Fruit fly (Drosophila melanogaster): ENCODE results near the gene SmB.

SmB gene

dm6 chr2L:10395035-10395434 lies 31.4 kb downstream of the SmB start:
- peak; percentile 31 for TF ChIP-seq tai (GFP tag; optimal IDR thresholded peaks at IDR 0.05)
- no peak for TF ChIP-seq CrebA (GFP tag; optimal IDR thresholded peaks at IDR 0.05; ENCODE audit: borderline replicate concordance)

DNA sequence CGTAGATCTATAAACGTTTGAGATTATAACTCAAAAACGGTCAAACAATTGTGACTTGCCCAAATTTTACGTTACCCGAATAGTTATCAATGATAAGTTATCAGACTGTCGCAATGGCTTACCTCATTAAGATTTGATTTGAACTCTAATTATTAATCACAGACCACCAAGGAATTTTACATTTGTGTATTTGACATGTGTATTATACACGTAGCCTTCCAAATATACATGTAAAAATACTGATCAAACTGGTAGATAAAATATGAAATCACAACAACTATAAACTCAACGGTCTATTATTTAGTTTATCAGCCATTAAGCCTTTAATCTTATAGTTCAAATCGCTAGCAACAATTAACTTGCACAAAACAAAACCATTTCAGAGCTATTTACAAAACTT lies 33.0 kb downstream of the SmB start:
- TF ChIP-seq sage (GFP tag; optimal IDR thresholded peaks at IDR 0.05), result no peak
- no peak for TF ChIP-seq Rel (GFP tag; optimal IDR thresholded peaks at IDR 0.05)
- no peak for TF ChIP-seq Rel (tag; optimal IDR thresholded peaks at IDR 0.05)
- TF ChIP-seq OdsH (GFP tag; optimal IDR thresholded peaks at IDR 0.05), result no peak
- TF ChIP-seq Jra (GFP tag; optimal IDR thresholded peaks at IDR 0.05), result no peak
- TF ChIP-seq CG9705 (GFP tag; optimal IDR thresholded peaks at IDR 0.05), result no peak
- no peak for TF ChIP-seq dsf (GFP tag; optimal IDR thresholded peaks at IDR 0.05; ENCODE audit: borderline replicate concordance)
- no peak for TF ChIP-seq rgr (GFP tag; optimal IDR thresholded peaks at IDR 0.05)
- no peak for TF ChIP-seq ey (GFP tag; optimal IDR thresholded peaks at IDR 0.05)
- no peak for TF ChIP-seq HLH106 (tag; optimal IDR thresholded peaks at IDR 0.05)
- TF ChIP-seq lola (GFP tag; optimal IDR thresholded peaks at IDR 0.05), result no peak
- no peak for TF ChIP-seq dl (GFP tag; optimal IDR thresholded peaks at IDR 0.05; ENCODE audit: insufficient read depth in 1 of 2, partially characterized antibody in 2 of 2)
- TF ChIP-seq jim (GFP tag; optimal IDR thresholded peaks at IDR 0.05), result no peak
- no peak for TF ChIP-seq h (GFP tag; optimal IDR thresholded peaks at IDR 0.05)
- TF ChIP-seq foxo (GFP tag; optimal IDR thresholded peaks at IDR 0.05), result no peak
- no peak for TF ChIP-seq Sp1 (GFP tag; optimal IDR thresholded peaks at IDR 0.05)

- TF ChIP-seq lola (GFP tag; optimal IDR thresholded peaks at IDR 0.05) (peak; percentile 69), foxo (GFP tag; optimal IDR thresholded peaks at IDR 0.05) (peak in 1 of 2 experiments; percentile 24), Hnf4 (GFP tag; optimal IDR thresholded peaks at IDR 0.05) (peak; percentile 52), rgr (GFP tag; optimal IDR thresholded peaks at IDR 0.05) (peak; percentile 55), sage (GFP tag; optimal IDR thresholded peaks at IDR 0.05) (peak; percentile 31), h (GFP tag; optimal IDR thresholded peaks at IDR 0.05) (peak; percentile 56), jim (GFP tag; optimal IDR thresholded peaks at IDR 0.05) (no peak), Rel (GFP tag; optimal IDR thresholded peaks at IDR 0.05) (no peak), Rel (tag; optimal IDR thresholded peaks at IDR 0.05) (peak; percentile 39), CG9705 (GFP tag; optimal IDR thresholded peaks at IDR 0.05) (peak; percentile 12), woc (GFP tag; optimal IDR thresholded peaks at IDR 0.05) (peak; percentile 64), br (GFP tag; optimal IDR thresholded peaks at IDR 0.05) (no peak), usp (GFP tag; optimal IDR thresholded peaks at IDR 0.05) (no peak), ey (GFP tag; optimal IDR thresholded peaks at IDR 0.05) (peak; percentile 33), psq (GFP tag; optimal IDR thresholded peaks at IDR 0.05) (peak; percentile 8), sv (GFP tag; optimal IDR thresholded peaks at IDR 0.05) (peak; percentile 15), fru (GFP tag; optimal IDR thresholded peaks at IDR 0.05) (peak; percentile 39), N (GFP tag; optimal IDR thresholded peaks at IDR 0.05) (peak; percentile 94), Jra (GFP tag; optimal IDR thresholded peaks at IDR 0.05) (peak; percentile 56), Sp1 (GFP tag; optimal IDR thresholded peaks at IDR 0.05) (peak; percentile 47), CG32264 (GFP tag; optimal IDR thresholded peaks at IDR 0.05) (no peak), Mio (GFP tag; optimal IDR thresholded peaks at IDR 0.05) (no peak), HLH106 (tag; optimal IDR thresholded peaks at IDR 0.05) (peak; percentile 61)
Observed at dm6 chr2L:10387869-10388726, 38.3 kb downstream of the SmB start, which contains the start of gene da. Gene da (plus strand): TSS chr2L:10388105.

DNA sequence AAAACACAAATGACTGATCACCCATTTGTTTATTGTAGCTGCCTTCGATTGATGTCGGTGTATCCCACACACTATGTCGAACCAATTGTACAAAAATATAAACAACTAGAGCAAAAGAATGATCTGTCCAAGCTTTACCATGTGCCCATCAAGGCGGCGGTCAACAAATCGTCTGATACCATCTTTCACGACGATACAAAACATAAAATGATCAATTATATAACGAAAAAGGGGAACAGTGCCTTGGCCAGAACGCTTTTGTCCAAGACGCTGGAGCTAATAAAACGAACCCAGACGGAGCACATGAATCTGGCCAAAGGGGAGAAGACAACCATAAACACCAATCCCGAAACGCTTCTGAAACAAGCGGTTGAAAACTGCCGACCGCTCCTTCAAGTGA lies 39.6 kb downstream of the SmB start:
- TF ChIP-seq rgr (GFP tag; optimal IDR thresholded peaks at IDR 0.05), result no peak

DNA sequence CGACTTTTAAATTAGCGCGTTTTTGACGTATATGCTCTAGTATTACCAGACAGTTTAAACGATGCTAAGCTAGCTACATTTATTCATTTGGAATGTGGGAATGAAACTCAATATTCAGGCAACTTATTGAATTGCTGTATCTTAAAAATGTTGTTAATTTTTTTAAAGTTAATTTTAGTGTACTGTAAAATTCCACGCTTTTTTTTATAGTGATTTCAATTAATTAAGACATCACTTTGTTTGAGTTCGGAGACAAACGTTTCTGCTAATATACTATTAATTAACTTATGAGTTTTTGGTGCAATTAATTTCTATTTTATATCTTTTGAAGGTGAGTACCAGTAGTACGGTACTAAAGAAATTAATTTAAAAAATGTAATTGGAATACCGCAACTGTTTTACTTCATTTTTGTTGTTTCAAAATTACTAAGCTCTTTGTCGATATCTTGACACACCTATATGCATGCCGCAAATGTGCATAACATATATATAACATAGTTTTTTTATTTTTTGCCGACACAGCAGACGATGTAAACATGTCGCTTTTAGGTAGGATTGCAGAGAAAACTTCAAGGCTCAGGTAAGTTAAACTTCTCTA lies 40.1 kb downstream of the SmB start, which contains the start of the genes Cdk1 and mRpS7:
Gene Cdk1 (minus strand): TSS at position 55 of the 598 bp plus-strand sequence.
Gene mRpS7 (plus strand): TSS at position 455 of the 598 bp plus-strand sequence.
- TF ChIP-seq lola (GFP tag; optimal IDR thresholded peaks at IDR 0.05), result no peak
- no peak for TF ChIP-seq Abd-B (GFP tag; optimal IDR thresholded peaks at IDR 0.05)
- TF ChIP-seq sv (GFP tag; optimal IDR thresholded peaks at IDR 0.05), result peak; percentile 43
- peak; percentile 49 for TF ChIP-seq Hnf4 (GFP tag; optimal IDR thresholded peaks at IDR 0.05)
- no peak for TF ChIP-seq br (GFP tag; optimal IDR thresholded peaks at IDR 0.05)
- no peak for TF ChIP-seq CG9705 (GFP tag; optimal IDR thresholded peaks at IDR 0.05)
- TF ChIP-seq foxo (GFP tag; optimal IDR thresholded peaks at IDR 0.05), result peak in 1 of 2 experiments; percentile 61
- peak; percentile 30 for TF ChIP-seq brk (GFP tag; optimal IDR thresholded peaks at IDR 0.05)
- peak; percentile 27 for TF ChIP-seq psq (GFP tag; optimal IDR thresholded peaks at IDR 0.05)
- TF ChIP-seq woc (GFP tag; optimal IDR thresholded peaks at IDR 0.05), result peak; percentile 76
- TF ChIP-seq Vsx2 (GFP tag; optimal IDR thresholded peaks at IDR 0.05; ENCODE audit: partially characterized antibody), result no peak
- no peak for TF ChIP-seq Hr78 (GFP tag; optimal IDR thresholded peaks at IDR 0.05)
- TF ChIP-seq sage (GFP tag; optimal IDR thresholded peaks at IDR 0.05), result peak; percentile 3
- TF ChIP-seq Sp1 (GFP tag; optimal IDR thresholded peaks at IDR 0.05), result peak; percentile 55
- no peak for TF ChIP-seq dmrt93B (GFP tag; optimal IDR thresholded peaks at IDR 0.05)
- TF ChIP-seq Myc (optimal IDR thresholded peaks at IDR 0.05), result peak; percentile 9
- TF ChIP-seq rgr (GFP tag; optimal IDR thresholded peaks at IDR 0.05), result peak; percentile 2
- TF ChIP-seq N (GFP tag; optimal IDR thresholded peaks at IDR 0.05), result no peak
- no peak for TF ChIP-seq usp (GFP tag; optimal IDR thresholded peaks at IDR 0.05)
- peak; percentile 59 for TF ChIP-seq HLH106 (tag; optimal IDR thresholded peaks at IDR 0.05)
- peak; percentile 28 for TF ChIP-seq ey (GFP tag; optimal IDR thresholded peaks at IDR 0.05)
- no peak for TF ChIP-seq pan (optimal IDR thresholded peaks at IDR 0.05)
- no peak for TF ChIP-seq Dfd (GFP tag; optimal IDR thresholded peaks at IDR 0.05)
- peak; percentile 47 for TF ChIP-seq tai (GFP tag; optimal IDR thresholded peaks at IDR 0.05)
- peak; percentile 44 for TF ChIP-seq h (GFP tag; optimal IDR thresholded peaks at IDR 0.05)
- peak; percentile 43 for TF ChIP-seq Jra (GFP tag; optimal IDR thresholded peaks at IDR 0.05)
- TF ChIP-seq OdsH (GFP tag; optimal IDR thresholded peaks at IDR 0.05), result peak; percentile 4
- no peak for TF ChIP-seq Mio (GFP tag; optimal IDR thresholded peaks at IDR 0.05)
- TF ChIP-seq dsf (GFP tag; optimal IDR thresholded peaks at IDR 0.05; ENCODE audit: borderline replicate concordance), result no peak

Measured in whole organism, wandering third instar larva.